Fruit fly (Drosophila melanogaster): ENCODE measurements around the gene CG43220.
A peak's percentile ranks its signal among the peaks of the same experiment; 100 is the strongest.

CG43220 gene

dm6 chr2L:17486264-17486663 is at the start of gene CG43220:
TSS of gene CG43220 (plus strand) at chr2L:17486564.
- TF ChIP-seq CG12942 (GFP tag; optimal IDR thresholded peaks at IDR 0.05) (no peak), nerfin-1 (tag; optimal IDR thresholded peaks at IDR 0.05) (no peak), PHDP (tag; optimal IDR thresholded peaks at IDR 0.05) (no peak), aop (GFP tag; IDR thresholded peaks at IDR 0.05) (no peak), CG4730 (GFP tag; IDR thresholded peaks at IDR 0.05) (no peak), Oaz (GFP tag; IDR thresholded peaks at IDR 0.05) (no peak), CG16815 (GFP tag; optimal IDR thresholded peaks at IDR 0.05) (no peak), nerfin-2 (GFP tag; IDR thresholded peaks at IDR 0.05; ENCODE audit: partially characterized antibody) (no peak)

- TF ChIP-seq Ets65A (GFP tag) (peak; percentile 45), CG12299 (tag; optimal IDR thresholded peaks at IDR 0.05) (no peak), Dfd (GFP tag; optimal IDR thresholded peaks at IDR 0.05) (peak in 1 of 2 experiments; percentile 85), CG15269 (tag; optimal IDR thresholded peaks at IDR 0.05) (no peak), wdn (GFP tag; IDR thresholded peaks at IDR 0.05) (no peak), CG18262 (tag; optimal IDR thresholded peaks at IDR 0.05) (no peak)
These were observed 48.8 kb upstream of the CG43220 start for dm6 chr2L:17437594-17437993.

- TF ChIP-seq shn (GFP tag; optimal IDR thresholded peaks at IDR 0.05) (no peak), sens (GFP tag) (peak; percentile 22)
These were observed 39.3 kb upstream of the CG43220 start for dm6 chr2L:17447071-17447470.

- TF ChIP-seq CG14441 (GFP tag; IDR thresholded peaks at IDR 0.05) (peak; percentile 27; the same call in 1 of the 2 replicates), CG17385 (GFP tag; optimal IDR thresholded peaks at IDR 0.05) (peak; percentile 19), Mrtf (GFP tag; IDR thresholded peaks at IDR 0.05) (no peak), Dbx (GFP tag; IDR thresholded peaks at IDR 0.05) (peak; percentile 17; the same call in 1 of the 3 replicates), Adf1 (GFP tag; IDR thresholded peaks at IDR 0.05) (peak; percentile 80), NFAT (GFP tag; IDR thresholded peaks at IDR 0.05) (0 out of 2 replicates have a peak, but pooled peaks have one; percentile 23), CG32532 (GFP tag; IDR thresholded peaks at IDR 0.05) (0 out of 2 replicates have a peak, but pooled peaks have one; percentile 11), Gug (GFP tag; IDR thresholded peaks at IDR 0.05) (no peak), CG10209 (GFP tag; optimal IDR thresholded peaks at IDR 0.05) (peak; percentile 1), peb (GFP tag; IDR thresholded peaks at IDR 0.05) (no peak), fd3F (GFP tag; optimal IDR thresholded peaks at IDR 0.05) (no peak), lab (GFP tag; optimal IDR thresholded peaks at IDR 0.05) (peak; percentile 49), Gsc (GFP tag; IDR thresholded peaks at IDR 0.05) (no peak), CG10267 (tag; optimal IDR thresholded peaks at IDR 0.05) (no peak), gt (GFP tag; IDR thresholded peaks at IDR 0.05) (no peak), CG3281 (GFP tag; optimal IDR thresholded peaks at IDR 0.05) (peak; percentile 25), Dref (GFP tag; IDR thresholded peaks at IDR 0.05) (no peak), BtbVII (GFP tag; optimal IDR thresholded peaks at IDR 0.05) (peak; percentile 57), Hr3 (GFP tag; optimal IDR thresholded peaks at IDR 0.05) (no peak), CG10543 (GFP tag; optimal IDR thresholded peaks at IDR 0.05) (peak; percentile 46), ttk (GFP tag; IDR thresholded peaks at IDR 0.05) (no peak), CG6813 (GFP tag; optimal IDR thresholded peaks at IDR 0.05) (peak; percentile 42), HLH4C (GFP tag; IDR thresholded peaks at IDR 0.05; ENCODE audit: partially characterized antibody) (no peak), CG15269 (tag; optimal IDR thresholded peaks at IDR 0.05) (peak; percentile 22), nmo (GFP tag; optimal IDR thresholded peaks at IDR 0.05) (no peak), CG13296 (GFP tag; optimal IDR thresholded peaks at IDR 0.05) (peak; percentile 4), pho (GFP tag; optimal IDR thresholded peaks at IDR 0.05) (no peak), CG15514 (GFP tag; optimal IDR thresholded peaks at IDR 0.05) (peak; percentile 15), CoRest (tag; optimal IDR thresholded peaks at IDR 0.05) (no peak), repo (GFP tag; optimal IDR thresholded peaks at IDR 0.05) (no peak), CG2199 (GFP tag; IDR thresholded peaks at IDR 0.05) (peak; percentile 82; the same call in 2 of the 3 replicates), Fer1 (GFP tag; optimal IDR thresholded peaks at IDR 0.05) (peak; percentile 26)
These were observed 37.9 kb upstream of the CG43220 start for dm6 chr2L:17448435-17448834.
